Fruit fly (Drosophila melanogaster): ENCODE measurements around the gene CG12539.

- TF ChIP-seq CG1620 (GFP tag; optimal IDR thresholded peaks at IDR 0.05) (no peak), CG11617 (GFP tag; optimal IDR thresholded peaks at IDR 0.05) (no peak), tj (GFP tag; optimal IDR thresholded peaks at IDR 0.05) (no peak), kay (GFP tag; ENCODE audit: borderline replicate concordance) (no peak), CG33017 (tag; optimal IDR thresholded peaks at IDR 0.05) (no peak), CG12768 (GFP tag; optimal IDR thresholded peaks at IDR 0.05) (no peak), CG7101 (tag; optimal IDR thresholded peaks at IDR 0.05) (no peak), bab1 (GFP tag; optimal IDR thresholded peaks at IDR 0.05) (no peak), Hr96 (GFP tag; optimal IDR thresholded peaks at IDR 0.05) (no peak), cic (GFP tag; optimal IDR thresholded peaks at IDR 0.05) (no peak), pad (GFP tag; optimal IDR thresholded peaks at IDR 0.05) (no peak), CG14711 (tag; optimal IDR thresholded peaks at IDR 0.05) (no peak), cnc (optimal IDR thresholded peaks at IDR 0.05) (no peak), Mnt (GFP tag; optimal IDR thresholded peaks at IDR 0.05) (no peak)
Measured at dm6 chrX:14802611-14803110, 41.9 kb downstream of the CG12539 start.

Data from whole organism, adult.